Worm (Caenorhabditis elegans): ENCODE data around the gene acr-18.

DNA sequence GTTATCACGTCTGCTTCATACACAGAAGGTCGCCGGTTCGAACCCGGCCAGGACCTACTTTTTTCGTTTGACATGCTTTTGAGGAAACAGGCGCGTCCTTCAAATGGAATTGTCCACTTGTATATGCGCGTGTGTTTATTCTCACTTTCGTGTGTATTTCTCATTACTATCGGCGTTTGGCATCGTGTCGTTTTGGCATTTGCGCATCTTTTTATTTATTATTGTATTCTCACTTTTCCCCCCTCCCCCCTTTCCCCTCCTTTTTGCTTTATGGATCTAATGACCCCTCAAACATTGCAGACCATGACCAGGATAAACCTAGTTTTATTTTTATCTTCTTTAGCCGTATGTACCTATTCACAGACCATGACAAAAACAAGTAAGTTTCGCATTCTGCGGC is 41.5 kb downstream of the acr-18 start, which contains the start of gene F21A3.3:
- TF ChIP-seq snpc-4 (tag; optimal IDR thresholded peaks at IDR 0.05), result no peak
- TF ChIP-seq nhr-12 (tag; optimal IDR thresholded peaks at IDR 0.05), result no peak
- TF ChIP-seq unc-62 (GFP tag; optimal IDR thresholded peaks at IDR 0.05), result no peak
- TF ChIP-seq ztf-11 (tag; optimal IDR thresholded peaks at IDR 0.05), result no peak
- no peak for TF ChIP-seq mls-2 (tag; optimal IDR thresholded peaks at IDR 0.05)
- TF ChIP-seq pha-4 (tag; optimal IDR thresholded peaks at IDR 0.05), result no peak
- TF ChIP-seq tbx-8 (GFP tag; optimal IDR thresholded peaks at IDR 0.05), result no peak
- TF ChIP-seq nhr-76 (tag; optimal IDR thresholded peaks at IDR 0.05), result no peak
- TF ChIP-seq nhr-237 (tag; optimal IDR thresholded peaks at IDR 0.05), result no peak
- TF ChIP-seq lin-13 (tag; optimal IDR thresholded peaks at IDR 0.05), result no peak
